Fruit fly (Drosophila melanogaster): ENCODE measurements around the gene vilya.

vilya gene

DNA sequence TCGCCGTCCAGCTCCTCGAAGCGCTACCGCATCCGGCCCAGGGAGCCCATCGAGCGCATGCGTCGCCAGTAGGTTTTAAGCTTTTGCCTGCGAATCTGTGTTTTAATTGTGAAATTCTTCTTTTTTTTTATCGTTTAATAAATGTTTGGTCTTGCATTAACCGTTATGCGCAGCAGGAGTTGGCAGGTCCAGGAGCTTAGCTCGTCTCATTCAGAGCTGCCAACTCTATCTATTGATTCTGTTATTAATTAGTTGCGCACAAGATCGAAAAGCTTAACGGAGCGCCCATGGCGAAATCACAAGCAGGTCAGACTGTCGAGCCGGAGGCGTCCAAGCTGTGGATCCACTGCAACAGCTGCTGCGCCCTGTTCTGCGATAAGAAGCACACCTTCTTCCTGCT lies at the start of gene vilya:
vilya (plus strand) TSS at position 259 of the 400 bp plus-strand sequence.
- TF ChIP-seq trem (tag; optimal IDR thresholded peaks at IDR 0.05): peak; percentile 92
- TF ChIP-seq CG18262 (tag; optimal IDR thresholded peaks at IDR 0.05): no peak

DNA sequence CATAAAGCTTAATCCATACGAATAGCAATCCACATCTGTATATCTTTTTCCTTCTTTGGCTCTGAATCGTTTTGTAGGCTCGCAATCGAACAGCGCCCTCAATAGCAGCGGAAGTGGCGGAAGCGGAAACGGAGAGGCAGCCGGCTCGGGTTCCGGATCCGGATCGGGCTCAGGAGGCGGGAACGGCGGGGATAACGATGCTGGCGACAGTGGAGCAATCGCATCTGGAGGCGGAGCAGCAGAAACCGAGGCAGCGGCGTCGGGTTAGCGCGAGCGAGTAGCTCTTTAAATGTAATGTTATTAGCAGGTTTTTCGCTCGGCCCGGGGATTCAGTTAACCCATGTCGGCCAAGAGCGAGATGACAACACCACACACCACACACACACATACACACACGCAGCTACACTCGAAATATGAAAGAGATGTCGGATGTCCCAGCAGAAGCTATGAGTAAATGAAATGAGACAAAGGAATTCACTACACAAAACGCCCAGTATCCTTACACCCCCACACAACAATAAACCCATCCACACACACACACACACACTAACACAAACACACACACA lies 49.4 kb upstream of the vilya start:
- TF ChIP-seq Med (GFP tag): peak; percentile 79
- no peak for TF ChIP-seq sisA (GFP tag; IDR thresholded peaks at IDR 0.05)
- peak; percentile 35 for TF ChIP-seq cg (GFP tag; optimal IDR thresholded peaks at IDR 0.05)
- no peak for TF ChIP-seq CkIIα-i1 (GFP tag; IDR thresholded peaks at IDR 0.05)
- TF ChIP-seq NfI (GFP tag; optimal IDR thresholded peaks at IDR 0.05): no peak
- no peak for TF ChIP-seq br (optimal IDR thresholded peaks at IDR 0.05)
- TF ChIP-seq CG4328 (GFP tag; optimal IDR thresholded peaks at IDR 0.05): no peak
- no peak for TF ChIP-seq CG10565 (GFP tag; optimal IDR thresholded peaks at IDR 0.05)
- TF ChIP-seq Atf6 (GFP tag; IDR thresholded peaks at IDR 0.05): no peak
- no peak for TF ChIP-seq Dad (GFP tag; optimal IDR thresholded peaks at IDR 0.05)
- TF ChIP-seq p53 (GFP tag; optimal IDR thresholded peaks at IDR 0.05): no peak
- no peak for TF ChIP-seq CG17802 (tag; optimal IDR thresholded peaks at IDR 0.05)
- no peak for TF ChIP-seq CG34376 (GFP tag; optimal IDR thresholded peaks at IDR 0.05)
- peak; percentile 32 for TF ChIP-seq sens (GFP tag)
- peak in 1 of 2 experiments; percentile 51 for TF ChIP-seq Dfd (GFP tag; optimal IDR thresholded peaks at IDR 0.05)
- no peak for TF ChIP-seq Doc3 (GFP tag; IDR thresholded peaks at IDR 0.05; ENCODE audit: partially characterized antibody)
- no peak for TF ChIP-seq trem (tag; optimal IDR thresholded peaks at IDR 0.05)
- TF ChIP-seq CG7987 (GFP tag; optimal IDR thresholded peaks at IDR 0.05): no peak
- TF ChIP-seq tap (tag; optimal IDR thresholded peaks at IDR 0.05): no peak
- no peak for TF ChIP-seq HLH4C (GFP tag; IDR thresholded peaks at IDR 0.05; ENCODE audit: partially characterized antibody)
- peak; percentile 11 for TF ChIP-seq nom (GFP tag; optimal IDR thresholded peaks at IDR 0.05)
- TF ChIP-seq wdn (GFP tag; IDR thresholded peaks at IDR 0.05): no peak
- no peak for TF ChIP-seq otp (GFP tag; IDR thresholded peaks at IDR 0.05)
- TF ChIP-seq ato (GFP tag; IDR thresholded peaks at IDR 0.05; ENCODE audit: partially characterized antibody): no peak
- no peak for TF ChIP-seq C15 (GFP tag; IDR thresholded peaks at IDR 0.05)
- peak; percentile 14 for TF ChIP-seq Ets97D (GFP tag; optimal IDR thresholded peaks at IDR 0.05)
- peak; percentile 54 for TF ChIP-seq Ets65A (GFP tag)
- TF ChIP-seq onecut (GFP tag; IDR thresholded peaks at IDR 0.05): no peak

DNA sequence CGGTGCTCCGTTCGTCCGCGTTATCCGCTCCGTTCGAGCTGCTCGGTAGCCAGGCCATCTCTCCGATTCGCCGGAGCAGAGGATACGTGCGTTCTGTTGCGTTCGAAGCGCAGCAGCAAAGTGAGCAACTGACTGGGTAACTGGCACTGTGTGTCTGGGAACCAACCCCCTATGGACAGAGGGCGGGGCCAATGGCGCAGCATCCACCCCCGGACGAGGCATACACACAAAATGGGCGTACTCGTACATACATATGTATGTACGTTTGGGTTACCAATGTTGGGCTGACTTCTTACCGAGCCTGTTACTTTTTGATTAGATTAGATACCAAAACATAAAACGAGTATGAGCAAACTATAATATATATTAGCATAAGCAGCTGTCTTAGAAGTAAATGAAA lies 44.9 kb upstream of the vilya start, which contains the start of gene HLH3B:
HLH3B (minus strand) TSS at position 123 of the 400 bp plus-strand sequence.
- TF ChIP-seq chm (GFP tag; IDR thresholded peaks at IDR 0.05) (no peak), Hr78 (GFP tag; optimal IDR thresholded peaks at IDR 0.05) (no peak), Doc3 (GFP tag; IDR thresholded peaks at IDR 0.05; ENCODE audit: partially characterized antibody) (no peak), vnd (GFP tag; IDR thresholded peaks at IDR 0.05; ENCODE audit: partially characterized antibody) (no peak), Nf-YC (tag; optimal IDR thresholded peaks at IDR 0.05) (peak; percentile 84), Dip3 (GFP tag; optimal IDR thresholded peaks at IDR 0.05) (no peak), grau (tag; optimal IDR thresholded peaks at IDR 0.05) (no peak), Nf-YB (GFP tag; optimal IDR thresholded peaks at IDR 0.05) (peak; percentile 84), MTF-1 (GFP tag; optimal IDR thresholded peaks at IDR 0.05; ENCODE audit: borderline replicate concordance) (no peak), crol (GFP tag; IDR thresholded peaks at IDR 0.05) (no peak), Nf-YA (GFP tag; IDR thresholded peaks at IDR 0.05) (no peak), CTCF (GFP tag; optimal IDR thresholded peaks at IDR 0.05) (no peak), Dfd (GFP tag; optimal IDR thresholded peaks at IDR 0.05) (no peak), CG4820 (GFP tag; optimal IDR thresholded peaks at IDR 0.05) (no peak), Dbx (GFP tag; IDR thresholded peaks at IDR 0.05) (no peak), sqz (GFP tag; optimal IDR thresholded peaks at IDR 0.05) (no peak), CG3847 (GFP tag; IDR thresholded peaks at IDR 0.05) (no peak), salm (tag; optimal IDR thresholded peaks at IDR 0.05) (no peak), CG12104 (GFP tag; optimal IDR thresholded peaks at IDR 0.05) (no peak), vfl (GFP tag; optimal IDR thresholded peaks at IDR 0.05) (no peak), caup (GFP tag; optimal IDR thresholded peaks at IDR 0.05; ENCODE audit: severe bottlenecking) (no peak), CG43689 (GFP tag; IDR thresholded peaks at IDR 0.05) (no peak), ranshi (GFP tag; IDR thresholded peaks at IDR 0.05) (no peak), eyg (GFP tag; optimal IDR thresholded peaks at IDR 0.05) (no peak)
